Fruit fly (Drosophila melanogaster) whole organism, embryonic: Measurements from ENCODE around the gene CG46313.

ENCODE experiments used
- Ada2b ChIP-seq: fragments of 200-800 bp; sonication (Bioruptor generic); IDR thresholded peaks from 2 replicates; pipeline ENCODE4 v1.3.6; 2022; ENCODE audit warnings: missing biosample characterization, missing genetic modification characterization
- Antp ChIP-seq: fragments of 200-800 bp; sonication (Bioruptor generic); optimal IDR thresholded peaks from 3 replicates; lab custom pipeline; 2016; ENCODE audit warnings: missing biosample characterization, missing genetic modification characterization
- B-H2 ChIP-seq: fragments of 200-800 bp; sonication (Bioruptor generic); optimal IDR thresholded peaks from 2 replicates; lab custom pipeline; 2018; ENCODE audit warnings: missing biosample characterization, mild to moderate bottlenecking, missing genetic modification characterization
- Bgb ChIP-seq: fragments of 200-800 bp; sonication (Bioruptor generic); IDR thresholded peaks from 2 replicates; pipeline ENCODE4 v1.3.6; 2022; ENCODE audit warnings: missing biosample characterization, missing genetic modification characterization; ENCODE audit not compliant: partially characterized antibody
- BtbVII ChIP-seq: fragments of 200-800 bp; sonication (Bioruptor generic); optimal IDR thresholded peaks from 3 replicates; lab custom pipeline; 2017; ENCODE audit warnings: missing biosample characterization, mild to moderate bottlenecking, missing genetic modification characterization
- CG10565 ChIP-seq: fragments of 200-800 bp; sonication (Bioruptor generic); optimal IDR thresholded peaks from 3 replicates; lab custom pipeline; 2016; ENCODE audit warnings: missing biosample characterization, mild to moderate bottlenecking, missing genetic modification characterization
- CG10979 ChIP-seq: fragments of 200-800 bp; sonication (Bioruptor generic); optimal IDR thresholded peaks from 2 replicates; lab custom pipeline; 2018; ENCODE audit warnings: missing biosample characterization, mild to moderate bottlenecking, missing genetic modification characterization, moderate library complexity
- CG11398 ChIP-seq: fragments of 200-800 bp; sonication (Bioruptor generic); optimal IDR thresholded peaks from 2 replicates; lab custom pipeline; 2016; ENCODE audit warnings: missing biosample characterization, missing genetic modification characterization
- CG11504 ChIP-seq: fragments of 200-800 bp; sonication (Bioruptor generic); optimal IDR thresholded peaks from 3 replicates; lab custom pipeline; 2019; ENCODE audit warnings: missing biosample characterization, mild to moderate bottlenecking, missing genetic modification characterization, moderate library complexity
- CG11560 ChIP-seq: fragments of 200-800 bp; sonication (Bioruptor generic); IDR thresholded peaks from 3 replicates; pipeline ENCODE4 v1.3.6; 2022; ENCODE audit warnings: missing biosample characterization, missing genetic modification characterization
- CG13287 ChIP-seq: fragments of 200-800 bp; sonication (Bioruptor generic); IDR thresholded peaks from 2 replicates; pipeline ENCODE4 v1.3.6; 2022; ENCODE audit warnings: missing biosample characterization, missing genetic modification characterization; ENCODE audit not compliant: partially characterized antibody
- CG2116 ChIP-seq: fragments of 200-800 bp; sonication (Bioruptor generic); optimal IDR thresholded peaks from 3 replicates; lab custom pipeline; 2018; ENCODE audit warnings: missing biosample characterization, mild to moderate bottlenecking, missing genetic modification characterization
- CG2875 ChIP-seq: fragments of 200-800 bp; sonication (Bioruptor generic); optimal IDR thresholded peaks from 2 replicates; lab custom pipeline; 2017; ENCODE audit warnings: missing biosample characterization, mild to moderate bottlenecking, missing genetic modification characterization, missing genetic modification reagents
- CG3163 ChIP-seq: fragments of 200-800 bp; sonication (Bioruptor generic); optimal IDR thresholded peaks from 3 replicates; lab custom pipeline; 2016; ENCODE audit warnings: missing biosample characterization, missing genetic modification characterization
- CG33557 ChIP-seq: fragments of 200-800 bp; sonication (Bioruptor generic); optimal IDR thresholded peaks from 2 replicates; lab custom pipeline; 2019; ENCODE audit warnings: missing biosample characterization, mild to moderate bottlenecking, missing genetic modification characterization, moderate library complexity
- CG4617 ChIP-seq: fragments of 200-800 bp; sonication (Bioruptor generic); optimal IDR thresholded peaks from 3 replicates; lab custom pipeline; 2016; ENCODE audit warnings: missing biosample characterization, missing genetic modification characterization, borderline replicate concordance
- CG4707 ChIP-seq: fragments of 200-800 bp; sonication (Bioruptor generic); optimal IDR thresholded peaks from 2 replicates; lab custom pipeline; 2018; ENCODE audit warnings: missing biosample characterization, mild to moderate bottlenecking, missing genetic modification characterization, moderate library complexity
- CG4730 ChIP-seq: fragments of 200-800 bp; sonication (Bioruptor generic); IDR thresholded peaks from 2 replicates; pipeline ENCODE4 v1.3.6; 2022; ENCODE audit warnings: missing biosample characterization, missing genetic modification characterization
- CG4854 ChIP-seq: fragments of 200-800 bp; sonication (Bioruptor generic); optimal IDR thresholded peaks from 2 replicates; lab custom pipeline; 2016; ENCODE audit warnings: missing biosample characterization, missing genetic modification characterization, inconsistent platforms
- CG6254 ChIP-seq: fragments of 200-800 bp; sonication (Bioruptor generic); optimal IDR thresholded peaks from 3 replicates; lab custom pipeline; 2017; ENCODE audit warnings: mild to moderate bottlenecking, missing biosample characterization, missing genetic modification reagents, missing genetic modification characterization
- CG6683 ChIP-seq: fragments of 200-800 bp; sonication (Bioruptor generic); optimal IDR thresholded peaks from 2 replicates; lab custom pipeline; 2017; ENCODE audit warnings: missing biosample characterization, mild to moderate bottlenecking, missing genetic modification characterization, missing genetic modification reagents
- CG7745 ChIP-seq: fragments of 200-800 bp; sonication (Bioruptor generic); optimal IDR thresholded peaks from 2 replicates; lab custom pipeline; 2018; ENCODE audit warnings: missing biosample characterization, mild to moderate bottlenecking, missing genetic modification characterization, moderate library complexity
- D19B ChIP-seq: fragments of 200-800 bp; sonication (Bioruptor generic); optimal IDR thresholded peaks from 2 replicates; lab custom pipeline; 2017; ENCODE audit warnings: missing biosample characterization, mild to moderate bottlenecking, missing genetic modification characterization
- Fer3 ChIP-seq: fragments of 200-800 bp; sonication (Bioruptor generic); optimal IDR thresholded peaks from 2 replicates; lab custom pipeline; 2018; ENCODE audit warnings: missing biosample characterization, mild to moderate bottlenecking, missing genetic modification characterization, moderate library complexity
- H2.0 ChIP-seq: fragments of 200-800 bp; sonication (Bioruptor generic); IDR thresholded peaks from 2 replicates; pipeline ENCODE4 v1.3.6; 2022; ENCODE audit warnings: missing biosample characterization, missing genetic modification characterization
- Lim3 ChIP-seq: fragments of 200-800 bp; sonication (Bioruptor generic); IDR thresholded peaks from 2 replicates; pipeline ENCODE4 v1.3.6; 2022; ENCODE audit warnings: missing biosample characterization, missing genetic modification characterization
- MTF-1 ChIP-seq: fragments of 200-800 bp; sonication (Bioruptor generic); optimal IDR thresholded peaks from 2 replicates; lab custom pipeline; 2018; ENCODE audit warnings: missing biosample characterization, mild to moderate bottlenecking, missing genetic modification characterization, borderline replicate concordance
- Meics ChIP-seq: fragments of 200-800 bp; sonication (Bioruptor generic); optimal IDR thresholded peaks from 2 replicates; lab custom pipeline; 2017; ENCODE audit warnings: missing biosample characterization, mild to moderate bottlenecking, missing genetic modification characterization
- Mes4 ChIP-seq: fragments of 200-800 bp; sonication (Bioruptor generic); optimal IDR thresholded peaks from 2 replicates; lab custom pipeline; 2016; ENCODE audit warnings: missing biosample characterization, missing genetic modification characterization
- Myb ChIP-seq: fragments of 200-800 bp; sonication (Bioruptor generic); optimal IDR thresholded peaks from 2 replicates; lab custom pipeline; 2016; ENCODE audit warnings: missing biosample characterization, missing genetic modification characterization
- Nf-YC ChIP-seq: fragments of 200-800 bp; optimal IDR thresholded peaks from 3 replicates; lab custom pipeline; 2019; ENCODE audit warnings: missing biosample characterization, mild to moderate bottlenecking, missing genetic modification characterization, moderate library complexity
- Pdp1 ChIP-seq, 2 experiments: fragments of 200-800 bp; sonication (Bioruptor generic); optimal IDR thresholded peaks; 3 replicates each; lab custom pipeline; 2016; ENCODE audit warnings: missing biosample characterization in 2 of 2, missing genetic modification characterization in 2 of 2, mild to moderate bottlenecking in 1 of 2, moderate library complexity in 1 of 2
- Ravus ChIP-seq: fragments of 200-800 bp; sonication (Bioruptor generic); IDR thresholded peaks from 2 replicates; pipeline ENCODE4 v1.3.6; 2022; ENCODE audit warnings: missing biosample characterization, missing genetic modification characterization
- Sox100B ChIP-seq: fragments of 200-800 bp; sonication (Bioruptor generic); optimal IDR thresholded peaks from 3 replicates; lab custom pipeline; 2018; ENCODE audit warnings: missing biosample characterization, mild to moderate bottlenecking, missing genetic modification characterization
- Sry-β ChIP-seq: fragments of 200-800 bp; sonication (Bioruptor generic); optimal IDR thresholded peaks from 2 replicates; lab custom pipeline; 2018; ENCODE audit warnings: missing biosample characterization, mild to moderate bottlenecking, missing genetic modification characterization, moderate library complexity
- Stat92E ChIP-seq, 3 experiments: fragments of >200 bp in 2 of 3; fragments of 200-800 bp in 1 of 3; sonication (Bioruptor generic) in 1 of 3; optimal IDR thresholded peaks; 2 replicates each; lab custom pipeline; 2017 to 2019; ENCODE audit warnings: missing biosample characterization in 3 of 3, missing genetic modification characterization in 3 of 3, mild to moderate bottlenecking in 1 of 3, moderate library complexity in 1 of 3
- Vsx1 ChIP-seq: fragments of 200-800 bp; sonication (Bioruptor generic); optimal IDR thresholded peaks from 2 replicates; lab custom pipeline; 2017; ENCODE audit warnings: missing biosample characterization, mild to moderate bottlenecking, missing genetic modification characterization, missing genetic modification reagents
- corto ChIP-seq: fragments of 200-800 bp; sonication (Bioruptor generic); optimal IDR thresholded peaks from 2 replicates; lab custom pipeline; 2016; ENCODE audit warnings: missing biosample characterization, mild to moderate bottlenecking, missing genetic modification characterization, moderate library complexity
- fu2 ChIP-seq: fragments of 200-800 bp; sonication (Bioruptor generic); optimal IDR thresholded peaks from 2 replicates; lab custom pipeline; 2016; ENCODE audit warnings: missing biosample characterization, missing genetic modification characterization
- jigr1 ChIP-seq: fragments of 200-800 bp; sonication (Bioruptor generic); IDR thresholded peaks from 3 replicates; pipeline ENCODE4 v1.3.6; 2022; ENCODE audit warnings: missing biosample characterization, missing genetic modification characterization
- nom ChIP-seq: fragments of 200-800 bp; sonication (Bioruptor generic); optimal IDR thresholded peaks from 2 replicates; lab custom pipeline; 2017; ENCODE audit warnings: missing biosample characterization, missing genetic modification characterization, mild to moderate bottlenecking, moderate library complexity, missing genetic modification reagents
- org-1 ChIP-seq: fragments of 200-800 bp; sonication (Bioruptor generic); optimal IDR thresholded peaks from 2 replicates; lab custom pipeline; 2017; ENCODE audit warnings: missing biosample characterization, missing genetic modification characterization
- ranshi ChIP-seq: fragments of 200-800 bp; sonication (Bioruptor generic); IDR thresholded peaks from 2 replicates; pipeline ENCODE4 v1.3.6; 2022; ENCODE audit warnings: missing biosample characterization, missing genetic modification characterization
- ro ChIP-seq: fragments of 200-800 bp; sonication (Bioruptor generic); IDR thresholded peaks from 2 replicates; pipeline ENCODE4 v1.3.6; 2022; ENCODE audit warnings: missing biosample characterization, missing genetic modification characterization
- slou ChIP-seq: fragments of 200-800 bp; sonication (Bioruptor generic); optimal IDR thresholded peaks from 3 replicates; lab custom pipeline; 2016; ENCODE audit warnings: missing biosample characterization, missing genetic modification characterization
- tio ChIP-seq: fragments of 200-800 bp; sonication (Bioruptor generic); optimal IDR thresholded peaks from 2 replicates; lab custom pipeline; 2017; ENCODE audit warnings: missing biosample characterization, missing genetic modification characterization, inconsistent platforms
- twi ChIP-seq: fragments of 200-800 bp; optimal IDR thresholded peaks from 2 replicates; lab custom pipeline; 2019; ENCODE audit warnings: missing biosample characterization, mild to moderate bottlenecking, missing genetic modification characterization, moderate library complexity
- unc-4 ChIP-seq: fragments of 200-800 bp; sonication (Bioruptor generic); IDR thresholded peaks from 2 replicates; pipeline ENCODE4 v1.3.6; 2022; ENCODE audit warnings: missing biosample characterization, missing genetic modification characterization; ENCODE audit not compliant: partially characterized antibody
- z ChIP-seq: fragments of 200-800 bp; sonication (Bioruptor generic); IDR thresholded peaks from 3 replicates; pipeline ENCODE4 v1.3.6; 2022; ENCODE audit warnings: missing biosample characterization, missing genetic modification characterization

Gene CG46313

DNA sequence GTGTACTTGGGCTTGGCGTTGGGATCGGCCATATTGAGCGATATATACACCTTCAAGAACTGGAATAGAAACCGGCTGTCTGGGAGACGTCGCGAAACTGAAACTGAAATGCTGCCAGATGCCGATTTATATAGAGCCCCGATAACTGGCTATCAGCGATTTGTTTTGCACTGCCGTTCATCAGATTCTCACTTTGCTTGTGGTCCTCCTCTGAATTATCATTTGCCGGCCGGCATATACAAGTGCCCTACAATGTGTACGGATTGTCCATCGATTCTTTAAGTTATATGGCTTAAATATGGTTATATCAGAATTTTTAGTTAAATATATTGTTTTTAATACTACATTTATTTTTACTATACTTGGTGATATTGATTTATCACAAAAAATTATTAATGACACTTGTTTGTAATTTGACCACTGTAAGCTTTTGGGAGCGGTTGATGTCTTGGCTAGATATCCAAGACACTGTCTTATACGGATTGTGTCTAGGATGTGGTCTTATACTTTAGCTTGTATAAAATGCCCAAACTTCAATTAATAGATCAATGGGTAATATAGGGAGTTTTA lies 10.2 kb downstream of the CG46313 start, which contains the start of gene CG31075 (continued):
- no peak for TF ChIP-seq jigr1 (GFP tag; lab: Robert Waterston, UW)
- TF ChIP-seq ranshi (GFP tag; lab: Robert Waterston, UW), result peak; percentile 84
- no peak for TF ChIP-seq Sry-β (GFP tag; lab: Kevin White, UChicago)
- no peak for TF ChIP-seq Antp (GFP tag; lab: Kevin White, UChicago)
- TF ChIP-seq Pdp1 (GFP tag; optimal IDR thresholded peaks at IDR 0.05; lab: Kevin White, UChicago), result peak in 1 of 2 experiments; percentile 2
- no peak for TF ChIP-seq CG33557 (GFP tag; lab: Kevin White, UChicago)
- TF ChIP-seq Stat92E (GFP tag; optimal IDR thresholded peaks at IDR 0.05; lab: Kevin White, UChicago), result no peak
- no peak for TF ChIP-seq ro (GFP tag; lab: Robert Waterston, UW)
- TF ChIP-seq fu2, result no peak
- no peak for TF ChIP-seq D19B
- TF ChIP-seq H2.0, result peak; percentile 59; the same call in 1 of the 2 replicates
- TF ChIP-seq Ravus, result peak; percentile 20
- no peak for TF ChIP-seq CG11560
- TF ChIP-seq Meics, result peak; percentile 61
- TF ChIP-seq Lim3 (GFP tag; lab: Robert Waterston, UW), result no peak
- peak; percentile 70 for TF ChIP-seq CG11504 (tag; lab: Kevin White, UChicago)
- peak; percentile 15 for TF ChIP-seq CG10979 (tag; lab: Kevin White, UChicago)
- TF ChIP-seq org-1 (GFP tag; lab: Kevin White, UChicago), result peak; percentile 20
- TF ChIP-seq CG11398 (GFP tag; lab: Kevin White, UChicago), result no peak
- TF ChIP-seq CG2116 (GFP tag; lab: Kevin White, UChicago), result no peak
- TF ChIP-seq CG10565, result no peak
- TF ChIP-seq slou (GFP tag; lab: Kevin White, UChicago), result peak; percentile 16
- peak; percentile 81 for TF ChIP-seq corto
- TF ChIP-seq CG7745, result no peak
- peak; percentile 81 for TF ChIP-seq Fer3
- no peak for TF ChIP-seq Mes4 (GFP tag; lab: Kevin White, UChicago)
- TF ChIP-seq Sox100B (GFP tag; lab: Kevin White, UChicago), result no peak
- TF ChIP-seq CG2875 (GFP tag; lab: Kevin White, UChicago), result no peak
- no peak for TF ChIP-seq twi (tag; lab: Kevin White, UChicago)
- TF ChIP-seq nom (GFP tag; lab: Kevin White, UChicago), result peak; percentile 87
- TF ChIP-seq unc-4 (GFP tag; lab: Robert Waterston, UW), result no peak
- TF ChIP-seq B-H2, result peak; percentile 37
- no peak for TF ChIP-seq CG4730 (GFP tag; lab: Robert Waterston, UW)
- TF ChIP-seq tio, result no peak
- TF ChIP-seq CG3163, result no peak
- peak; percentile 10 for TF ChIP-seq CG4854 (GFP tag; lab: Kevin White, UChicago)
- TF ChIP-seq Nf-YC, result no peak
- peak; percentile 93 for TF ChIP-seq CG4707
- TF ChIP-seq CG4617, result no peak
- no peak; the same call in 1 of the 2 replicates for TF ChIP-seq CG13287 (GFP tag; lab: Robert Waterston, UW)
- no peak for TF ChIP-seq z (GFP tag; lab: Robert Waterston, UW)
- TF ChIP-seq Myb (GFP tag; lab: Kevin White, UChicago), result no peak
- TF ChIP-seq CG6683, result no peak
- TF ChIP-seq Bgb (GFP tag; lab: Robert Waterston, UW), result no peak
- peak; percentile 36 for TF ChIP-seq BtbVII (GFP tag; lab: Kevin White, UChicago)
- TF ChIP-seq Ada2b (GFP tag; lab: Robert Waterston, UW), result peak; percentile 86
- no peak for TF ChIP-seq Vsx1 (GFP tag; lab: Kevin White, UChicago)
- no peak for TF ChIP-seq CG6254 (GFP tag; lab: Kevin White, UChicago)
- no peak for TF ChIP-seq MTF-1
